Fruit fly (Drosophila melanogaster) whole organism, embryonic: ENCODE data around the gene CG7945.
A peak's percentile ranks its signal among the peaks of the same experiment; 100 is the strongest.

ENCODE experiments used
- Adf1 ChIP-seq: fragments of 200-800 bp; sonication (Bioruptor generic); IDR thresholded peaks from 2 replicates; pipeline ENCODE4 v1.3.6; 2022; ENCODE audit warnings: missing biosample characterization, missing genetic modification characterization
- BtbVII ChIP-seq: fragments of 200-800 bp; sonication (Bioruptor generic); optimal IDR thresholded peaks from 3 replicates; lab custom pipeline; 2017; ENCODE audit warnings: missing biosample characterization, mild to moderate bottlenecking, missing genetic modification characterization
- CG10209 ChIP-seq: fragments of 200-800 bp; sonication (Bioruptor generic); optimal IDR thresholded peaks from 3 replicates; lab custom pipeline; 2017; ENCODE audit warnings: missing biosample characterization, mild to moderate bottlenecking, missing genetic modification characterization, missing genetic modification reagents
- CG10366 ChIP-seq: fragments of 200-800 bp; sonication (Bioruptor generic); IDR thresholded peaks from 2 replicates; pipeline ENCODE4 v1.3.6; 2022; ENCODE audit warnings: missing biosample characterization, missing genetic modification characterization
- CG11093 ChIP-seq: fragments of 200-800 bp; sonication (Bioruptor generic); IDR thresholded peaks from 3 replicates; pipeline ENCODE4 v1.3.6; 2022; ENCODE audit warnings: missing biosample characterization, missing genetic modification characterization
- CG11723 ChIP-seq: fragments of 200-800 bp; sonication (Bioruptor generic); optimal IDR thresholded peaks from 2 replicates; lab custom pipeline; 2017; ENCODE audit warnings: missing biosample characterization, mild to moderate bottlenecking, missing genetic modification characterization
- CG15601 ChIP-seq: fragments of 200-800 bp; sonication (Bioruptor generic); optimal IDR thresholded peaks from 3 replicates; lab custom pipeline; 2019; ENCODE audit warnings: missing biosample characterization, mild to moderate bottlenecking, missing genetic modification characterization, moderate library complexity
- CG17359 ChIP-seq: fragments of 200-800 bp; sonication (Bioruptor generic); optimal IDR thresholded peaks from 3 replicates; lab custom pipeline; 2018; ENCODE audit warnings: missing biosample characterization, mild to moderate bottlenecking, missing genetic modification characterization, moderate library complexity
- CG18599 ChIP-seq: fragments of 200-800 bp; sonication (Bioruptor generic); optimal IDR thresholded peaks from 3 replicates; lab custom pipeline; 2017; ENCODE audit warnings: missing biosample characterization, missing genetic modification characterization, mild to moderate bottlenecking, moderate library complexity, missing genetic modification reagents
- CG18619 ChIP-seq: fragments of 200-800 bp; sonication (Bioruptor generic); optimal IDR thresholded peaks from 3 replicates; lab custom pipeline; 2017; ENCODE audit warnings: missing biosample characterization, mild to moderate bottlenecking, missing genetic modification characterization
- CG2199 ChIP-seq: fragments of 200-800 bp; sonication (Bioruptor generic); IDR thresholded peaks from 3 replicates; pipeline ENCODE4 v1.3.6; 2022; ENCODE audit warnings: missing biosample characterization, missing genetic modification characterization
- CG2678 ChIP-seq: fragments of 200-800 bp; sonication (Bioruptor generic); optimal IDR thresholded peaks from 3 replicates; lab custom pipeline; 2019; ENCODE audit warnings: missing biosample characterization, mild to moderate bottlenecking, missing genetic modification characterization, moderate library complexity
- CG2712 ChIP-seq: fragments of 200-800 bp; optimal IDR thresholded peaks from 3 replicates; lab custom pipeline; 2019; ENCODE audit warnings: missing biosample characterization, mild to moderate bottlenecking, missing genetic modification characterization, moderate library complexity
- CG32772 ChIP-seq: fragments of 200-800 bp; sonication (Bioruptor generic); IDR thresholded peaks from 2 replicates; pipeline ENCODE4 v1.3.6; 2022; ENCODE audit warnings: missing biosample characterization, missing genetic modification characterization
- CG34376 ChIP-seq: fragments of 200-800 bp; sonication (Bioruptor generic); optimal IDR thresholded peaks from 2 replicates; lab custom pipeline; 2018; ENCODE audit warnings: missing biosample characterization, mild to moderate bottlenecking, missing genetic modification characterization
- CG3838 ChIP-seq: fragments of 200-800 bp; sonication (Bioruptor generic); optimal IDR thresholded peaks from 3 replicates; lab custom pipeline; 2016; ENCODE audit warnings: missing biosample characterization, missing genetic modification characterization
- CG3995 ChIP-seq: fragments of 200-800 bp; sonication (Bioruptor generic); optimal IDR thresholded peaks from 3 replicates; lab custom pipeline; 2016; ENCODE audit warnings: missing biosample characterization, missing genetic modification characterization
- CG9876 ChIP-seq: fragments of 200-800 bp; sonication (Bioruptor generic); optimal IDR thresholded peaks from 2 replicates; lab custom pipeline; 2016; ENCODE audit warnings: missing biosample characterization, missing genetic modification characterization
- Chrac-16 ChIP-seq: fragments of 200-800 bp; sonication (Bioruptor generic); optimal IDR thresholded peaks from 3 replicates; lab custom pipeline; 2016; ENCODE audit warnings: missing biosample characterization, missing genetic modification characterization
- CoRest ChIP-seq: fragments of 200-800 bp; sonication (Bioruptor generic); optimal IDR thresholded peaks from 3 replicates; lab custom pipeline; 2018; ENCODE audit warnings: missing biosample characterization, mild to moderate bottlenecking, missing genetic modification characterization, moderate library complexity
- Dref ChIP-seq: fragments of 200-800 bp; sonication (Bioruptor generic); IDR thresholded peaks from 2 replicates; pipeline ENCODE4 v1.3.6; 2022; ENCODE audit warnings: missing biosample characterization, missing genetic modification characterization
- E2f1 ChIP-seq: fragments of 200-800 bp; sonication (Bioruptor generic); IDR thresholded peaks from 2 replicates; pipeline ENCODE4 v1.3.6; 2022; ENCODE audit warnings: missing biosample characterization, missing genetic modification characterization
- Fer2 ChIP-seq: fragments of 200-800 bp; sonication (Bioruptor generic); optimal IDR thresholded peaks from 2 replicates; lab custom pipeline; 2018; ENCODE audit warnings: missing biosample characterization, mild to moderate bottlenecking, missing genetic modification characterization, moderate library complexity
- Hr39 ChIP-seq: fragments of >200 bp; optimal IDR thresholded peaks from 2 replicates; lab custom pipeline; 2017
- Meics ChIP-seq: fragments of 200-800 bp; sonication (Bioruptor generic); optimal IDR thresholded peaks from 2 replicates; lab custom pipeline; 2017; ENCODE audit warnings: missing biosample characterization, mild to moderate bottlenecking, missing genetic modification characterization
- al ChIP-seq: fragments of 200-800 bp; sonication (Bioruptor generic); IDR thresholded peaks from 2 replicates; pipeline ENCODE4 v1.3.6; 2022; ENCODE audit warnings: missing biosample characterization, missing genetic modification characterization
- ase ChIP-seq: fragments of 200-800 bp; sonication (Bioruptor generic); IDR thresholded peaks from 3 replicates; pipeline ENCODE4 v1.3.6; 2022; ENCODE audit warnings: missing biosample characterization, missing genetic modification characterization
- bigmax ChIP-seq: fragments of 200-800 bp; sonication (Bioruptor generic); optimal IDR thresholded peaks from 2 replicates; lab custom pipeline; 2018; ENCODE audit warnings: missing biosample characterization, mild to moderate bottlenecking, missing genetic modification characterization
- croc ChIP-seq: fragments of 200-800 bp; sonication (Bioruptor generic); conservative IDR thresholded peaks from 3 replicates; pipeline ENCODE4 v1.3.6; 2022; ENCODE audit warnings: missing biosample characterization, missing genetic modification characterization
- cwo ChIP-seq: fragments of 200-800 bp; sonication (Bioruptor generic); optimal IDR thresholded peaks from 3 replicates; lab custom pipeline; 2017; ENCODE audit warnings: missing biosample characterization, missing genetic modification characterization, mild to moderate bottlenecking, moderate library complexity, missing genetic modification reagents
- da ChIP-seq: fragments of 200-800 bp; sonication (Bioruptor generic); optimal IDR thresholded peaks from 2 replicates; lab custom pipeline; 2016; ENCODE audit warnings: missing biosample characterization, missing genetic modification characterization
- exex ChIP-seq: fragments of 200-800 bp; sonication (Bioruptor generic); optimal IDR thresholded peaks from 4 replicates; lab custom pipeline; 2018; ENCODE audit warnings: missing biosample characterization, mild to moderate bottlenecking, missing genetic modification characterization, moderate library complexity
- grn ChIP-seq: fragments of 200-800 bp; sonication (Bioruptor generic); optimal IDR thresholded peaks from 3 replicates; lab custom pipeline; 2017; ENCODE audit warnings: missing biosample characterization, missing genetic modification characterization
- jing ChIP-seq: fragments of 200-800 bp; sonication (Bioruptor generic); optimal IDR thresholded peaks from 2 replicates; lab custom pipeline; 2018; ENCODE audit warnings: missing biosample characterization, mild to moderate bottlenecking, missing genetic modification characterization
- lola ChIP-seq, 3 experiments: fragments of >200 bp in 2 of 3; fragments of 200-800 bp in 1 of 3; sonication (Bioruptor generic) in 1 of 3; optimal IDR thresholded peaks; 2 replicates each; lab custom pipeline; 2017 to 2019; ENCODE audit warnings: missing biosample characterization in 3 of 3, missing genetic modification characterization in 3 of 3, mild to moderate bottlenecking in 1 of 3, moderate library complexity in 1 of 3
- nom ChIP-seq: fragments of 200-800 bp; sonication (Bioruptor generic); optimal IDR thresholded peaks from 2 replicates; lab custom pipeline; 2017; ENCODE audit warnings: missing biosample characterization, missing genetic modification characterization, mild to moderate bottlenecking, moderate library complexity, missing genetic modification reagents
- oc ChIP-seq: fragments of 200-800 bp; sonication (Bioruptor generic); optimal IDR thresholded peaks from 2 replicates; lab custom pipeline; 2018; ENCODE audit warnings: missing biosample characterization, mild to moderate bottlenecking, missing genetic modification characterization, moderate library complexity
- pfk ChIP-seq: fragments of 200-800 bp; sonication (Bioruptor generic); optimal IDR thresholded peaks from 2 replicates; lab custom pipeline; 2018; ENCODE audit warnings: missing biosample characterization, mild to moderate bottlenecking, missing genetic modification characterization, moderate library complexity
- schlank ChIP-seq: fragments of 200-800 bp; sonication (Bioruptor generic); optimal IDR thresholded peaks from 2 replicates; lab custom pipeline; 2018; ENCODE audit warnings: missing biosample characterization, mild to moderate bottlenecking, missing genetic modification characterization
- sens ChIP-seq: fragments of 200-800 bp; sonication (Bioruptor generic); peaks from one replicate; lab custom pipeline; 2016; ENCODE audit warnings: missing biosample characterization, missing genetic modification characterization
- sisA ChIP-seq: fragments of 200-800 bp; sonication (Bioruptor generic); IDR thresholded peaks from 2 replicates; pipeline ENCODE4 v1.3.6; 2022; ENCODE audit warnings: missing biosample characterization, missing genetic modification characterization
- slp2 ChIP-seq: fragments of 200-800 bp; sonication (Bioruptor generic); optimal IDR thresholded peaks from 2 replicates; lab custom pipeline; 2016; ENCODE audit warnings: missing biosample characterization, missing genetic modification characterization
- stwl ChIP-seq: fragments of 200-800 bp; sonication (Bioruptor generic); optimal IDR thresholded peaks from 3 replicates; lab custom pipeline; 2018; ENCODE audit warnings: missing biosample characterization, mild to moderate bottlenecking, missing genetic modification characterization, moderate library complexity
- sug ChIP-seq: fragments of 200-800 bp; optimal IDR thresholded peaks from 2 replicates; lab custom pipeline; 2019; ENCODE audit warnings: missing biosample characterization, mild to moderate bottlenecking, missing genetic modification characterization, moderate library complexity
- twi ChIP-seq: fragments of 200-800 bp; optimal IDR thresholded peaks from 2 replicates; lab custom pipeline; 2019; ENCODE audit warnings: missing biosample characterization, mild to moderate bottlenecking, missing genetic modification characterization, moderate library complexity
- wdn ChIP-seq: fragments of 200-800 bp; sonication (Bioruptor generic); IDR thresholded peaks from 2 replicates; pipeline ENCODE4 v1.3.6; 2022; ENCODE audit warnings: missing biosample characterization, missing genetic modification characterization
- wek ChIP-seq: fragments of 200-800 bp; sonication (Bioruptor generic); optimal IDR thresholded peaks from 3 replicates; lab custom pipeline; 2018; ENCODE audit warnings: missing biosample characterization, mild to moderate bottlenecking, missing genetic modification characterization, moderate library complexity
- wor ChIP-seq: fragments of 200-800 bp; sonication (Bioruptor generic); IDR thresholded peaks from 2 replicates; pipeline ENCODE4 v1.3.6; 2022; ENCODE audit warnings: missing biosample characterization, missing genetic modification characterization
- zen ChIP-seq: fragments of 200-800 bp; sonication (Bioruptor generic); optimal IDR thresholded peaks from 3 replicates; lab custom pipeline; 2018; ENCODE audit warnings: missing biosample characterization, mild to moderate bottlenecking, missing genetic modification characterization, moderate library complexity
- zen2 ChIP-seq: fragments of 200-800 bp; sonication (Bioruptor generic); IDR thresholded peaks from 3 replicates; pipeline ENCODE4 v1.3.6; 2022; ENCODE audit warnings: missing biosample characterization, missing genetic modification characterization; ENCODE audit not compliant: partially characterized antibody
- zf30C ChIP-seq: fragments of 200-800 bp; sonication (Bioruptor generic); optimal IDR thresholded peaks from 3 replicates; lab custom pipeline; 2018; ENCODE audit warnings: missing biosample characterization, mild to moderate bottlenecking, missing genetic modification characterization

The CG7945 gene

dm6 chr3L:15519920-15520319, 4.0 kb downstream of the CG7945 start:
- TF ChIP-seq zf30C (no peak), ase (GFP tag; lab: Robert Waterston, UW) (no peak), bigmax (peak; percentile 74), CoRest (tag; lab: Kevin White, UChicago) (no peak), grn (no peak), oc (tag; lab: Kevin White, UChicago) (no peak), wek (no peak), pfk (no peak), twi (tag; lab: Kevin White, UChicago) (no peak), CG2678 (tag; lab: Kevin White, UChicago) (peak; percentile 66), CG18619 (GFP tag; lab: Kevin White, UChicago) (no peak), al (GFP tag; lab: Robert Waterston, UW) (no peak), slp2 (GFP tag; lab: Kevin White, UChicago) (no peak), exex (tag; lab: Kevin White, UChicago) (peak; percentile 94), Meics (peak; percentile 10), jing (GFP tag; lab: Kevin White, UChicago) (no peak), CG34376 (GFP tag; lab: Kevin White, UChicago) (peak; percentile 62), wdn (GFP tag; lab: Robert Waterston, UW) (no peak), Dref (GFP tag; lab: Robert Waterston, UW) (no peak), sisA (no peak), da (no peak), CG9876 (GFP tag; lab: Kevin White, UChicago) (no peak), zen (tag; lab: Kevin White, UChicago) (no peak), nom (GFP tag; lab: Kevin White, UChicago) (no peak), BtbVII (peak; percentile 22), CG32772 (GFP tag; lab: Robert Waterston, UW) (no peak), sug (tag; lab: Kevin White, UChicago) (peak; percentile 54), sens (GFP tag; lab: Kevin White, UChicago) (peak; percentile 57), Chrac-16 (GFP tag; lab: Kevin White, UChicago) (no peak), CG11093 (no peak)

- peak; percentile 46 for TF ChIP-seq Meics
- TF ChIP-seq Fer2 (tag; lab: Kevin White, UChicago), result no peak
- no peak for TF ChIP-seq zen2 (GFP tag; lab: Robert Waterston, UW)
- peak; percentile 30 for TF ChIP-seq cwo (GFP tag; lab: Kevin White, UChicago)
- peak; percentile 9 for TF ChIP-seq CG18599 (GFP tag; lab: Kevin White, UChicago)
Observed at dm6 chr3L:15519492-15519891, 4.4 kb downstream of the CG7945 start, which contains the start of gene mex1. mex1 (minus strand) TSS chr3L:15519592.

- no peak for TF ChIP-seq CG3995 (GFP tag; lab: Kevin White, UChicago)
- TF ChIP-seq stwl (tag; lab: Kevin White, UChicago), result no peak
- no peak for TF ChIP-seq CG2712 (tag; lab: Kevin White, UChicago)
- no peak for TF ChIP-seq CG11723 (GFP tag; lab: Kevin White, UChicago)
- no peak for TF ChIP-seq schlank
- no peak for TF ChIP-seq Adf1 (GFP tag; lab: Robert Waterston, UW)
- no peak for TF ChIP-seq wor (GFP tag; lab: Robert Waterston, UW)
- no peak for TF ChIP-seq CG17359
- no peak for TF ChIP-seq croc (GFP tag; lab: Robert Waterston, UW)
- TF ChIP-seq Hr39 (lab: Kevin White, UChicago), result no peak
- peak; percentile 32 for TF ChIP-seq CG15601 (tag; lab: Kevin White, UChicago)
- TF ChIP-seq E2f1 (GFP tag; lab: Robert Waterston, UW), result no peak
- no peak for TF ChIP-seq lola (GFP tag; optimal IDR thresholded peaks at IDR 0.05; lab: Kevin White, UChicago)
- TF ChIP-seq CG10366 (GFP tag; lab: Robert Waterston, UW), result no peak
- no peak for TF ChIP-seq CG3838 (GFP tag; lab: Kevin White, UChicago)
- TF ChIP-seq al (GFP tag; lab: Robert Waterston, UW), result no peak
- TF ChIP-seq CG10209 (GFP tag; lab: Kevin White, UChicago), result no peak
- 0 out of 3 replicates have a peak, but pooled peaks have one; percentile 56 for TF ChIP-seq CG2199
Observed at dm6 chr3L:15518344-15518743, 5.6 kb downstream of the CG7945 start.
